Fruit fly (Drosophila melanogaster) whole organism, adult: ENCODE results near the gene Gprk2.

Source experiments
- CG11617 ChIP-seq: fragments of 200-800 bp; sonication (Bioruptor generic); optimal IDR thresholded peaks from 2 replicates; lab custom pipeline; 2017; ENCODE audit warnings: mild to moderate bottlenecking, missing biosample characterization, missing genetic modification reagents, missing genetic modification characterization
- CG12768 ChIP-seq: fragments of 200-800 bp; sonication (Bioruptor generic); optimal IDR thresholded peaks from 2 replicates; lab custom pipeline; 2017; ENCODE audit warnings: missing biosample characterization, missing genetic modification characterization, mild to moderate bottlenecking, moderate library complexity, missing genetic modification reagents
- CG14711 ChIP-seq: fragments of 200-800 bp; sonication (Bioruptor generic); optimal IDR thresholded peaks from 2 replicates; lab custom pipeline; 2018; ENCODE audit warnings: missing biosample characterization, mild to moderate bottlenecking, missing genetic modification characterization, moderate library complexity
- CG1620 ChIP-seq: fragments of 200-800 bp; sonication (Bioruptor generic); optimal IDR thresholded peaks from 2 replicates; lab custom pipeline; 2016; ENCODE audit warnings: missing biosample characterization, missing genetic modification characterization
- CG33017 ChIP-seq: fragments of 200-800 bp; sonication (Bioruptor generic); optimal IDR thresholded peaks from 2 replicates; lab custom pipeline; 2018; ENCODE audit warnings: missing biosample characterization, mild to moderate bottlenecking, missing genetic modification characterization, moderate library complexity
- CG5204 ChIP-seq: fragments of 200-800 bp; sonication (Bioruptor generic); optimal IDR thresholded peaks from 2 replicates; lab custom pipeline; 2016; ENCODE audit warnings: missing biosample characterization, missing genetic modification characterization
- CG7045 ChIP-seq: fragments of 200-800 bp; sonication (Bioruptor generic); optimal IDR thresholded peaks from 2 replicates; lab custom pipeline; 2017; ENCODE audit warnings: missing biosample characterization, mild to moderate bottlenecking, missing genetic modification characterization
- CG7101 ChIP-seq: fragments of 200-800 bp; sonication (Bioruptor generic); optimal IDR thresholded peaks from 2 replicates; lab custom pipeline; 2018; ENCODE audit warnings: missing biosample characterization, mild to moderate bottlenecking, missing genetic modification characterization, moderate library complexity
- Clk ChIP-seq: fragments of 200-800 bp; sonication (Bioruptor generic); optimal IDR thresholded peaks from 2 replicates; lab custom pipeline; 2017; ENCODE audit warnings: missing biosample characterization, missing genetic modification characterization
- Crg-1 ChIP-seq: fragments of 200-800 bp; sonication (Bioruptor generic); optimal IDR thresholded peaks from 2 replicates; lab custom pipeline; 2016; ENCODE audit warnings: missing biosample characterization, missing genetic modification characterization
- Hr96 ChIP-seq: fragments of 200-800 bp; sonication (Bioruptor generic); optimal IDR thresholded peaks from 2 replicates; lab custom pipeline; 2016; ENCODE audit warnings: missing biosample characterization, missing genetic modification characterization
- Mnt ChIP-seq: fragments of 200-800 bp; sonication (Bioruptor generic); optimal IDR thresholded peaks from 2 replicates; lab custom pipeline; 2016; ENCODE audit warnings: missing biosample characterization, mild to moderate bottlenecking, missing genetic modification characterization
- bab1 ChIP-seq: fragments of 200-800 bp; sonication (Bioruptor generic); optimal IDR thresholded peaks from 3 replicates; lab custom pipeline; 2019; ENCODE audit warnings: missing biosample characterization, mild to moderate bottlenecking, missing genetic modification characterization, moderate library complexity
- cic ChIP-seq: fragments of 200-800 bp; sonication (Bioruptor generic); optimal IDR thresholded peaks from 2 replicates; lab custom pipeline; 2017; ENCODE audit warnings: missing biosample characterization, mild to moderate bottlenecking, missing genetic modification characterization, moderate library complexity
- cnc ChIP-seq, 2 experiments: fragments of >200 bp; optimal IDR thresholded peaks; 2 replicates each; lab custom pipeline; 2017
- kay ChIP-seq: fragments of 200-800 bp; sonication (Bioruptor generic); peaks from one replicate; lab custom pipeline; 2016; ENCODE audit warnings: missing biosample characterization, missing genetic modification characterization, borderline replicate concordance
- ovo ChIP-seq: fragments of 200-800 bp; sonication (Bioruptor generic); optimal IDR thresholded peaks from 2 replicates; lab custom pipeline; 2016; ENCODE audit warnings: missing biosample characterization, missing genetic modification characterization
- pad ChIP-seq: fragments of 200-800 bp; sonication (Bioruptor generic); optimal IDR thresholded peaks from 3 replicates; lab custom pipeline; 2017; ENCODE audit warnings: missing biosample characterization, missing genetic modification characterization, mild to moderate bottlenecking, moderate library complexity, missing genetic modification reagents
- tj ChIP-seq: fragments of 200-800 bp; sonication (Bioruptor generic); optimal IDR thresholded peaks from 3 replicates; lab custom pipeline; 2017; ENCODE audit warnings: missing biosample characterization, mild to moderate bottlenecking, missing genetic modification characterization, moderate library complexity
- toe ChIP-seq: fragments of 200-800 bp; sonication (Bioruptor generic); optimal IDR thresholded peaks from 2 replicates; lab custom pipeline; 2016; ENCODE audit warnings: missing biosample characterization, missing genetic modification characterization

The Gprk2 gene

dm6 chr3R:31395222-31395831 is 9.7 kb upstream of the Gprk2 start, which contains the start of the genes Ugt35D1 and Gcn2:
TSS of gene Ugt35D1 (minus strand) at chr3R:31395304.
TSS of gene Gcn2 (plus strand) at chr3R:31395660.
- TF ChIP-seq bab1 (GFP tag; lab: Kevin White, UChicago) (no peak), pad (GFP tag; lab: Kevin White, UChicago) (no peak), CG14711 (no peak), Clk (GFP tag; lab: Kevin White, UChicago) (no peak), CG7045 (GFP tag; lab: Kevin White, UChicago) (no peak), cnc (optimal IDR thresholded peaks at IDR 0.05; lab: Kevin White, UChicago) (no peak), ovo (GFP tag; lab: Kevin White, UChicago) (no peak), toe (GFP tag; lab: Kevin White, UChicago) (no peak), CG7101 (no peak), kay (no peak), CG33017 (tag; lab: Kevin White, UChicago) (no peak), Mnt (GFP tag; lab: Kevin White, UChicago) (no peak), CG11617 (no peak), tj (GFP tag; lab: Kevin White, UChicago) (no peak), CG12768 (GFP tag; lab: Kevin White, UChicago) (no peak), CG1620 (GFP tag; lab: Kevin White, UChicago) (no peak)

- TF ChIP-seq CG11617 (no peak), CG14711 (no peak), ovo (GFP tag; lab: Kevin White, UChicago) (no peak), toe (GFP tag; lab: Kevin White, UChicago) (no peak), Hr96 (GFP tag; lab: Kevin White, UChicago) (no peak), CG7045 (GFP tag; lab: Kevin White, UChicago) (no peak), Clk (GFP tag; lab: Kevin White, UChicago) (no peak), Mnt (GFP tag; lab: Kevin White, UChicago) (no peak), CG1620 (GFP tag; lab: Kevin White, UChicago) (no peak), kay (no peak), CG5204 (GFP tag; lab: Kevin White, UChicago) (no peak), bab1 (GFP tag; lab: Kevin White, UChicago) (peak; percentile 52), Crg-1 (no peak), cic (GFP tag; lab: Kevin White, UChicago) (peak; percentile 11), pad (GFP tag; lab: Kevin White, UChicago) (peak; percentile 66), CG12768 (GFP tag; lab: Kevin White, UChicago) (no peak), tj (GFP tag; lab: Kevin White, UChicago) (peak; percentile 72), CG33017 (tag; lab: Kevin White, UChicago) (no peak)
Measured at dm6 chr3R:31405277-31406207, 497 bp downstream of the Gprk2 start, which contains the start of gene PNPase. TSS of gene PNPase (minus strand) at chr3R:31405452.

dm6 chr3R:31407026-31407654 is 2.1 kb downstream of the Gprk2 start:
- TF ChIP-seq Crg-1, result no peak
- TF ChIP-seq CG5204 (GFP tag; lab: Kevin White, UChicago), result no peak
- TF ChIP-seq CG33017 (tag; lab: Kevin White, UChicago), result no peak
- no peak for TF ChIP-seq Mnt (GFP tag; lab: Kevin White, UChicago)
- TF ChIP-seq cnc (optimal IDR thresholded peaks at IDR 0.05; lab: Kevin White, UChicago), result no peak
- no peak for TF ChIP-seq cic (GFP tag; lab: Kevin White, UChicago)
- no peak for TF ChIP-seq kay
- TF ChIP-seq tj (GFP tag; lab: Kevin White, UChicago), result no peak
- TF ChIP-seq CG7101, result no peak
- TF ChIP-seq ovo (GFP tag; lab: Kevin White, UChicago), result no peak
- TF ChIP-seq CG7045 (GFP tag; lab: Kevin White, UChicago), result no peak
- TF ChIP-seq CG11617, result no peak

- TF ChIP-seq tj (GFP tag; lab: Kevin White, UChicago) (no peak), cic (GFP tag; lab: Kevin White, UChicago) (no peak), ovo (GFP tag; lab: Kevin White, UChicago) (no peak), CG1620 (GFP tag; lab: Kevin White, UChicago) (no peak), toe (GFP tag; lab: Kevin White, UChicago) (no peak), Mnt (GFP tag; lab: Kevin White, UChicago) (no peak)
Measured at dm6 chr3R:31409627-31410201, 4.7 kb downstream of the Gprk2 start.

dm6 chr3R:31419531-31419930 is 14.5 kb downstream of the Gprk2 start:
- TF ChIP-seq cic (GFP tag; lab: Kevin White, UChicago) (peak; percentile 11), ovo (GFP tag; lab: Kevin White, UChicago) (no peak), kay (no peak)
